Comparison of ENCODE assay signal across 3 fruit fly cellular contexts in genomic region chr3L:15826347-15826984, dm6.
TF ChIP-seq lines count a peak whose summit lies in the region.

Gene DCP2 (minus strand): TSS chr3L:15826423.
Gene dbo (plus strand): TSS chr3L:15826888.

TF ChIP-seq in whole organism, embryonic, 481 proteins besides CTCF, POLR2A, EP300 and RAD21 (continued from another document and continues in another):
- peak; percentile 74; the same call in 1 of the 2 replicates for TF ChIP-seq vvl (GFP tag; IDR thresholded peaks at IDR 0.05; lab: Robert Waterston, UW)
- peak; percentile 66 for TF ChIP-seq ind (GFP tag; optimal IDR thresholded peaks at IDR 0.05; lab: Kevin White, UChicago)
- no peak for TF ChIP-seq ERR (GFP tag; optimal IDR thresholded peaks at IDR 0.05; lab: Kevin White, UChicago)
- no peak for TF ChIP-seq CG3065 (GFP tag; optimal IDR thresholded peaks at IDR 0.05; lab: Kevin White, UChicago)
- no peak for TF ChIP-seq Spps (tag; optimal IDR thresholded peaks at IDR 0.05; lab: Kevin White, UChicago)
- TF ChIP-seq unpg (GFP tag; optimal IDR thresholded peaks at IDR 0.05; lab: Kevin White, UChicago) = peak; percentile 66
- peak; percentile 89 for TF ChIP-seq knrl (GFP tag; IDR thresholded peaks at IDR 0.05; lab: Robert Waterston, UW; ENCODE audit: partially characterized antibody)
- 0 out of 2 replicates have a peak, but pooled peaks have one; percentile 17 for TF ChIP-seq CG11696 (GFP tag; IDR thresholded peaks at IDR 0.05; lab: Robert Waterston, UW)
- TF ChIP-seq ham (GFP tag; IDR thresholded peaks at IDR 0.05; lab: Robert Waterston, UW) = no peak
- peak; percentile 81 for TF ChIP-seq CG14710 (tag; optimal IDR thresholded peaks at IDR 0.05; lab: Kevin White, UChicago)
- peak; percentile 30 for TF ChIP-seq Abd-B (GFP tag; optimal IDR thresholded peaks at IDR 0.05; lab: Kevin White, UChicago)
- TF ChIP-seq Rx (GFP tag; IDR thresholded peaks at IDR 0.05; lab: Robert Waterston, UW) = peak; percentile 43; the same call in 1 of the 2 replicates
- TF ChIP-seq Adf1 (GFP tag; IDR thresholded peaks at IDR 0.05; lab: Robert Waterston, UW) = no peak
- TF ChIP-seq emc (GFP tag; optimal IDR thresholded peaks at IDR 0.05; lab: Kevin White, UChicago) = no peak
- TF ChIP-seq CG43689 (GFP tag; IDR thresholded peaks at IDR 0.05; lab: Robert Waterston, UW) = no peak
- peak; percentile 23 for TF ChIP-seq pum (GFP tag; optimal IDR thresholded peaks at IDR 0.05; lab: Kevin White, UChicago)
- TF ChIP-seq aop (GFP tag; IDR thresholded peaks at IDR 0.05; lab: Robert Waterston, UW) = no peak
- TF ChIP-seq vfl (GFP tag; optimal IDR thresholded peaks at IDR 0.05; lab: Kevin White, UChicago) = peak; percentile 21
- TF ChIP-seq CG10959 (GFP tag; IDR thresholded peaks at IDR 0.05; lab: Robert Waterston, UW) = no peak
- no peak for TF ChIP-seq Dfd (GFP tag; optimal IDR thresholded peaks at IDR 0.05; lab: Kevin White, UChicago)
- peak; percentile 83 for TF ChIP-seq CG9817 (tag; optimal IDR thresholded peaks at IDR 0.05; lab: Kevin White, UChicago)
- TF ChIP-seq sc (optimal IDR thresholded peaks at IDR 0.05; lab: Kevin White, UChicago) = no peak
- no peak for TF ChIP-seq sc (GFP tag; optimal IDR thresholded peaks at IDR 0.05; lab: Kevin White, UChicago)
- TF ChIP-seq CG10147 (GFP tag; optimal IDR thresholded peaks at IDR 0.05; lab: Kevin White, UChicago) = peak; percentile 12
- TF ChIP-seq ap (GFP tag; IDR thresholded peaks at IDR 0.05; lab: Robert Waterston, UW) = no peak
- peak; percentile 4 for TF ChIP-seq ewg (GFP tag; optimal IDR thresholded peaks at IDR 0.05; lab: Kevin White, UChicago)
- peak; percentile 71 for TF ChIP-seq CG10543 (GFP tag; optimal IDR thresholded peaks at IDR 0.05; lab: Kevin White, UChicago)
- TF ChIP-seq Myb (GFP tag; optimal IDR thresholded peaks at IDR 0.05; lab: Kevin White, UChicago) = peak; percentile 13
- TF ChIP-seq CG15011 (GFP tag; optimal IDR thresholded peaks at IDR 0.05; lab: Kevin White, UChicago) = no peak
- TF ChIP-seq CG10431 (GFP tag; optimal IDR thresholded peaks at IDR 0.05; lab: Kevin White, UChicago) = peak; percentile 43
- no peak for TF ChIP-seq Hey (tag; optimal IDR thresholded peaks at IDR 0.05; lab: Kevin White, UChicago)
- peak; percentile 66 for TF ChIP-seq Nf-YC (tag; optimal IDR thresholded peaks at IDR 0.05; lab: Kevin White, UChicago)
- no peak for TF ChIP-seq slou (GFP tag; optimal IDR thresholded peaks at IDR 0.05; lab: Kevin White, UChicago)
- TF ChIP-seq Meics (GFP tag; optimal IDR thresholded peaks at IDR 0.05; lab: Kevin White, UChicago) = peak; percentile 73
- TF ChIP-seq jing (GFP tag; optimal IDR thresholded peaks at IDR 0.05; lab: Kevin White, UChicago) = no peak
- TF ChIP-seq HLH54F (GFP tag; optimal IDR thresholded peaks at IDR 0.05; lab: Kevin White, UChicago) = peak; percentile 49
- peak; percentile 75 for TF ChIP-seq CG17359 (tag; optimal IDR thresholded peaks at IDR 0.05; lab: Kevin White, UChicago)
- peak; percentile 1 for TF ChIP-seq Atf-2 (GFP tag; optimal IDR thresholded peaks at IDR 0.05; lab: Kevin White, UChicago)
- TF ChIP-seq corto (GFP tag; optimal IDR thresholded peaks at IDR 0.05; lab: Kevin White, UChicago) = peak; percentile 8
- peak; percentile 65 for TF ChIP-seq nmo (GFP tag; optimal IDR thresholded peaks at IDR 0.05; lab: Kevin White, UChicago)
- peak; percentile 87 for TF ChIP-seq NFAT (GFP tag; IDR thresholded peaks at IDR 0.05; lab: Robert Waterston, UW)
- peak; percentile 56 for TF ChIP-seq toy (GFP tag; IDR thresholded peaks at IDR 0.05; lab: Robert Waterston, UW)
- TF ChIP-seq Nf-YB (GFP tag; optimal IDR thresholded peaks at IDR 0.05; lab: Kevin White, UChicago) = no peak
- peak; percentile 80 for TF ChIP-seq CG14860 (GFP tag; IDR thresholded peaks at IDR 0.05; lab: Robert Waterston, UW; ENCODE audit: partially characterized antibody)

TF ChIP-seq in whole organism, prepupa, 60 proteins besides CTCF, POLR2A, EP300 and RAD21 (continued from another document):
- TF ChIP-seq spab (GFP tag; optimal IDR thresholded peaks at IDR 0.05; lab: Kevin White, UChicago) = peak; percentile 4
- no peak for TF ChIP-seq CG1621 (tag; optimal IDR thresholded peaks at IDR 0.05; lab: Kevin White, UChicago)
- TF ChIP-seq Hr4 (GFP tag; optimal IDR thresholded peaks at IDR 0.05; lab: Kevin White, UChicago) = peak; percentile 79
- TF ChIP-seq Met (GFP tag; optimal IDR thresholded peaks at IDR 0.05; lab: Kevin White, UChicago) = peak; percentile 59
- TF ChIP-seq CG7368 (GFP tag; optimal IDR thresholded peaks at IDR 0.05; lab: Kevin White, UChicago) = no peak
- peak; percentile 67 for TF ChIP-seq CG32006 (GFP tag; optimal IDR thresholded peaks at IDR 0.05; lab: Kevin White, UChicago)
- TF ChIP-seq Eip75B (GFP tag; optimal IDR thresholded peaks at IDR 0.05; lab: Kevin White, UChicago) = peak; percentile 3
- TF ChIP-seq CG6792 (GFP tag; optimal IDR thresholded peaks at IDR 0.05; lab: Kevin White, UChicago) = no peak
- no peak for TF ChIP-seq CG8319 (GFP tag; optimal IDR thresholded peaks at IDR 0.05; lab: Kevin White, UChicago)
- TF ChIP-seq OdsH (GFP tag; optimal IDR thresholded peaks at IDR 0.05; lab: Kevin White, UChicago) = peak; percentile 74
- no peak for TF ChIP-seq fd59A (GFP tag; optimal IDR thresholded peaks at IDR 0.05; lab: Kevin White, UChicago)
- TF ChIP-seq CG11294 (GFP tag; IDR thresholded peaks at IDR 0.05; lab: Robert Waterston, UW) = peak; percentile 57; the same call in 1 of the 2 replicates
- TF ChIP-seq CG6276 (GFP tag; optimal IDR thresholded peaks at IDR 0.05; lab: Kevin White, UChicago) = no peak
- TF ChIP-seq salr (GFP tag; optimal IDR thresholded peaks at IDR 0.05; lab: Kevin White, UChicago) = peak in 1 of 2 experiments; percentile 54
- TF ChIP-seq Lpt (GFP tag; optimal IDR thresholded peaks at IDR 0.05; lab: Kevin White, UChicago) = peak; percentile 25
- peak; percentile 53 for TF ChIP-seq Ets21C (GFP tag; optimal IDR thresholded peaks at IDR 0.05; lab: Kevin White, UChicago)
- peak; percentile 38 for TF ChIP-seq achi (GFP tag; optimal IDR thresholded peaks at IDR 0.05; lab: Kevin White, UChicago)
- TF ChIP-seq esn (GFP tag; optimal IDR thresholded peaks at IDR 0.05; lab: Kevin White, UChicago) = peak; percentile 51
- peak; percentile 50 for TF ChIP-seq Sox14 (GFP tag; optimal IDR thresholded peaks at IDR 0.05; lab: Kevin White, UChicago)
- TF ChIP-seq fd85E (GFP tag; optimal IDR thresholded peaks at IDR 0.05; lab: Kevin White, UChicago) = no peak
- TF ChIP-seq Hr39 (GFP tag; optimal IDR thresholded peaks at IDR 0.05; lab: Kevin White, UChicago) = no peak
- peak; percentile 45 for TF ChIP-seq Eip78C (GFP tag; lab: Kevin White, UChicago)
- TF ChIP-seq fkh (GFP tag; optimal IDR thresholded peaks at IDR 0.05; lab: Kevin White, UChicago) = no peak
- peak; percentile 13 for TF ChIP-seq net (GFP tag; optimal IDR thresholded peaks at IDR 0.05; lab: Kevin White, UChicago)
- TF ChIP-seq Eip93F (GFP tag; optimal IDR thresholded peaks at IDR 0.05; lab: Kevin White, UChicago) = peak; percentile 43
- TF ChIP-seq cyc (GFP tag; optimal IDR thresholded peaks at IDR 0.05; lab: Kevin White, UChicago) = peak; percentile 44
- TF ChIP-seq CG11902 (GFP tag; optimal IDR thresholded peaks at IDR 0.05; lab: Kevin White, UChicago) = peak; percentile 2
- TF ChIP-seq vri (GFP tag; optimal IDR thresholded peaks at IDR 0.05; lab: Kevin White, UChicago) = no peak
- TF ChIP-seq CG3919 (GFP tag; optimal IDR thresholded peaks at IDR 0.05; lab: Kevin White, UChicago) = peak; percentile 57
- peak; percentile 47 for TF ChIP-seq Sox15 (GFP tag; optimal IDR thresholded peaks at IDR 0.05; lab: Kevin White, UChicago)
- no peak for TF ChIP-seq CG9139 (GFP tag; optimal IDR thresholded peaks at IDR 0.05; lab: Kevin White, UChicago)
- TF ChIP-seq eg (GFP tag; IDR thresholded peaks at IDR 0.05; lab: Robert Waterston, UW) = peak; percentile 86
- no peak for TF ChIP-seq CG6854 (GFP tag; optimal IDR thresholded peaks at IDR 0.05; lab: Kevin White, UChicago)
- peak; percentile 63 for TF ChIP-seq CG15336 (GFP tag; IDR thresholded peaks at IDR 0.05; lab: Robert Waterston, UW)
- TF ChIP-seq CG34406 (GFP tag; optimal IDR thresholded peaks at IDR 0.05; lab: Kevin White, UChicago) = peak; percentile 57
- no peak for TF ChIP-seq dsx (GFP tag; optimal IDR thresholded peaks at IDR 0.05; lab: Kevin White, UChicago; ENCODE audit: poor library complexity, severe bottlenecking)
- TF ChIP-seq CG31627 (GFP tag; optimal IDR thresholded peaks at IDR 0.05; lab: Kevin White, UChicago) = peak; percentile 65
- peak; percentile 49 for TF ChIP-seq CG4318 (GFP tag; optimal IDR thresholded peaks at IDR 0.05; lab: Kevin White, UChicago)
- peak; percentile 59 for TF ChIP-seq lz (GFP tag; optimal IDR thresholded peaks at IDR 0.05; lab: Kevin White, UChicago)
- peak; percentile 61; the same call in 2 of the 3 replicates for TF ChIP-seq CG8119 (GFP tag; IDR thresholded peaks at IDR 0.05; lab: Robert Waterston, UW)

TF ChIP-seq in whole organism, wandering third instar larva, 38 proteins besides CTCF, POLR2A, EP300 and RAD21 (continued from another document):
- peak; percentile 42 for TF ChIP-seq rgr (GFP tag; optimal IDR thresholded peaks at IDR 0.05; lab: Kevin White, UChicago)
- TF ChIP-seq ey (GFP tag; optimal IDR thresholded peaks at IDR 0.05; lab: Kevin White, UChicago) = peak; percentile 54
- TF ChIP-seq Hr83 (GFP tag; optimal IDR thresholded peaks at IDR 0.05; lab: Kevin White, UChicago; ENCODE audit: poor library complexity, severe bottlenecking) = peak; percentile 59
- no peak for TF ChIP-seq Vsx2 (GFP tag; optimal IDR thresholded peaks at IDR 0.05; lab: Kevin White, UChicago; ENCODE audit: partially characterized antibody)
- TF ChIP-seq Abd-B (GFP tag; optimal IDR thresholded peaks at IDR 0.05; lab: Kevin White, UChicago) = no peak
- TF ChIP-seq Dif (GFP tag; optimal IDR thresholded peaks at IDR 0.05; lab: Kevin White, UChicago; ENCODE audit: partially characterized antibody) = no peak
- no peak for TF ChIP-seq dmrt93B (GFP tag; optimal IDR thresholded peaks at IDR 0.05; lab: Kevin White, UChicago)
- no peak for TF ChIP-seq tai (GFP tag; optimal IDR thresholded peaks at IDR 0.05; lab: Kevin White, UChicago)
- peak; percentile 48 for TF ChIP-seq h (GFP tag; optimal IDR thresholded peaks at IDR 0.05; lab: Kevin White, UChicago)
- no peak for TF ChIP-seq dl (GFP tag; optimal IDR thresholded peaks at IDR 0.05; lab: Kevin White, UChicago; ENCODE audit: insufficient read depth in 1 of 2, partially characterized antibody in 2 of 2)
- no peak for TF ChIP-seq dsf (GFP tag; optimal IDR thresholded peaks at IDR 0.05; lab: Kevin White, UChicago; ENCODE audit: borderline replicate concordance)
- TF ChIP-seq foxo (GFP tag; optimal IDR thresholded peaks at IDR 0.05; lab: Kevin White, UChicago) = peak in 1 of 2 experiments; percentile 72
- no peak for TF ChIP-seq jim (GFP tag; optimal IDR thresholded peaks at IDR 0.05; lab: Kevin White, UChicago)
- TF ChIP-seq pan (optimal IDR thresholded peaks at IDR 0.05; lab: Kevin White, UChicago) = no peak
